Worm (Caenorhabditis elegans) whole organism, late embryonic: Measurements from ENCODE around the gene C05D2.8.

Experiments used
- F13H6.1 ChIP-seq: sonication (generic microtip); optimal IDR thresholded peaks from 2 replicates; lab custom pipeline; 2016; ENCODE audit warnings: missing genetic modification characterization, missing compliant biosample characterization
- K02D7.2 ChIP-seq: sonication (generic microtip); optimal IDR thresholded peaks from 2 replicates; lab custom pipeline; 2017; ENCODE audit warnings: mild to moderate bottlenecking, missing genetic modification characterization, missing compliant biosample characterization
- K09A11.1 ChIP-seq: sonication (generic microtip); optimal IDR thresholded peaks from 2 replicates; lab custom pipeline; 2017; ENCODE audit warnings: antibody characterized with exemption, mild to moderate bottlenecking, missing genetic modification characterization, missing compliant biosample characterization; ENCODE audit not compliant: insufficient read depth
- Y22D7AL.16 ChIP-seq: sonication (generic microtip); optimal IDR thresholded peaks from 2 replicates; lab custom pipeline; 2016; ENCODE audit warnings: missing genetic modification characterization, missing compliant biosample characterization
- ama-1 ChIP-seq: fragments of 150-350 bp; optimal IDR thresholded peaks from 2 replicates; lab custom pipeline; 2014
- ceh-14 ChIP-seq: sonication (generic microtip); optimal IDR thresholded peaks from 2 replicates; lab custom pipeline; 2016; ENCODE audit warnings: missing genotype, missing genetic modification characterization, missing compliant biosample characterization
- ceh-18 ChIP-seq: sonication (generic microtip); optimal IDR thresholded peaks from 2 replicates; lab custom pipeline; 2016; ENCODE audit warnings: missing genetic modification characterization, missing compliant biosample characterization
- ceh-31 ChIP-seq: sonication (generic microtip); optimal IDR thresholded peaks from 2 replicates; lab custom pipeline; 2016; ENCODE audit warnings: missing genetic modification characterization, missing compliant biosample characterization
- ceh-34 ChIP-seq: sonication (generic microtip); optimal IDR thresholded peaks from 2 replicates; lab custom pipeline; 2016; ENCODE audit warnings: mild to moderate bottlenecking, missing genetic modification characterization, missing compliant biosample characterization
- ceh-48 ChIP-seq: sonication (generic microtip); optimal IDR thresholded peaks from 2 replicates; lab custom pipeline; 2016; ENCODE audit warnings: missing genetic modification characterization, inconsistent platforms, missing compliant biosample characterization
- ceh-6 ChIP-seq: fragments of 200-800 bp; sonication (Bioruptor generic); optimal IDR thresholded peaks from 2 replicates; lab custom pipeline; 2018; ENCODE audit warnings: mild to moderate bottlenecking, missing genetic modification characterization, missing compliant biosample characterization
- che-1 ChIP-seq: sonication (generic microtip); optimal IDR thresholded peaks from 2 replicates; lab custom pipeline; 2016; ENCODE audit warnings: mild to moderate bottlenecking, missing genetic modification characterization, missing compliant biosample characterization
- ets-4 ChIP-seq: sonication (generic microtip); optimal IDR thresholded peaks from 2 replicates; lab custom pipeline; 2016; ENCODE audit warnings: missing genetic modification characterization, missing compliant biosample characterization
- eyg-1 ChIP-seq: sonication (generic microtip); optimal IDR thresholded peaks from 2 replicates; lab custom pipeline; 2016; ENCODE audit warnings: missing genotype, missing genetic modification characterization, missing compliant biosample characterization
- fax-1 ChIP-seq: sonication (generic microtip); optimal IDR thresholded peaks from 2 replicates; lab custom pipeline; 2016; ENCODE audit warnings: missing genotype, missing genetic modification characterization, missing compliant biosample characterization
- hlh-15 ChIP-seq: sonication (generic microtip); optimal IDR thresholded peaks from 2 replicates; lab custom pipeline; 2016; ENCODE audit warnings: missing genetic modification characterization, missing compliant biosample characterization
- hlh-30 ChIP-seq: sonication (generic microtip); optimal IDR thresholded peaks from 2 replicates; lab custom pipeline; 2017; ENCODE audit warnings: antibody characterized with exemption, missing genetic modification characterization, missing compliant biosample characterization; ENCODE audit not compliant: insufficient read depth
- hlh-6 ChIP-seq: sonication (generic microtip); optimal IDR thresholded peaks from 2 replicates; lab custom pipeline; 2016; ENCODE audit warnings: missing genotype, missing genetic modification characterization, missing compliant biosample characterization
- hlh-8 ChIP-seq: sonication (generic microtip); optimal IDR thresholded peaks from 2 replicates; lab custom pipeline; 2016; ENCODE audit warnings: missing genotype, missing genetic modification characterization, missing compliant biosample characterization
- lim-6 ChIP-seq: sonication (generic microtip); optimal IDR thresholded peaks from 2 replicates; lab custom pipeline; 2016; ENCODE audit warnings: missing genetic modification characterization, missing compliant biosample characterization
- mec-3 ChIP-seq: sonication (generic microtip); optimal IDR thresholded peaks from 2 replicates; lab custom pipeline; 2016; ENCODE audit warnings: borderline replicate concordance, missing genetic modification characterization, missing compliant biosample characterization
- nfya-1 ChIP-seq: sonication (generic microtip); optimal IDR thresholded peaks from 2 replicates; lab custom pipeline; 2017; ENCODE audit warnings: missing genetic modification characterization, mild to moderate bottlenecking, missing compliant biosample characterization, antibody characterized with exemption, moderate library complexity
- nhr-232 ChIP-seq: sonication (generic microtip); optimal IDR thresholded peaks from 2 replicates; lab custom pipeline; 2016; ENCODE audit warnings: missing genetic modification characterization, missing compliant biosample characterization
- npax-4 ChIP-seq: sonication (generic microtip); optimal IDR thresholded peaks from 2 replicates; lab custom pipeline; 2016; ENCODE audit warnings: missing genetic modification characterization, missing compliant biosample characterization
- odd-2 ChIP-seq: sonication (generic microtip); optimal IDR thresholded peaks from 2 replicates; lab custom pipeline; 2017; ENCODE audit warnings: antibody characterized with exemption, mild to moderate bottlenecking, missing genetic modification characterization, missing compliant biosample characterization
- pat-9 ChIP-seq: fragments of 200-800 bp; sonication (Bioruptor generic); optimal IDR thresholded peaks from 2 replicates; lab custom pipeline; 2018; ENCODE audit warnings: mild to moderate bottlenecking, missing genetic modification characterization, moderate library complexity, missing compliant biosample characterization
- pax-1 ChIP-seq: fragments of 150-350 bp; optimal IDR thresholded peaks from 2 replicates; lab custom pipeline; 2014; ENCODE audit warnings: missing biosample characterization, missing genetic modification characterization
- pqm-1 ChIP-seq: sonication (generic microtip); optimal IDR thresholded peaks from 2 replicates; lab custom pipeline; 2016; ENCODE audit warnings: missing genetic modification characterization, missing compliant biosample characterization
- ref-2 ChIP-seq: sonication (generic microtip); optimal IDR thresholded peaks from 2 replicates; lab custom pipeline; 2016; ENCODE audit warnings: missing genetic modification characterization, missing compliant biosample characterization
- sdc-2 ChIP-seq: sonication (generic microtip); optimal IDR thresholded peaks from 2 replicates; lab custom pipeline; 2016; ENCODE audit warnings: missing genotype, missing genetic modification characterization, missing compliant biosample characterization
- sox-2 ChIP-seq: fragments of 200-800 bp; sonication (Bioruptor generic); IDR thresholded peaks from 2 replicates; pipeline ENCODE4 v1.3.6; 2022; ENCODE audit warnings: missing genetic modification reagents, missing genetic modification characterization, missing compliant biosample characterization
- sox-4 ChIP-seq: sonication (generic microtip); optimal IDR thresholded peaks from 2 replicates; lab custom pipeline; 2017; ENCODE audit warnings: mild to moderate bottlenecking, missing genetic modification characterization, inconsistent platforms, missing compliant biosample characterization
- syd-9 ChIP-seq: sonication (generic microtip); optimal IDR thresholded peaks from 2 replicates; lab custom pipeline; 2016; ENCODE audit warnings: mild to moderate bottlenecking, missing genetic modification characterization, moderate library complexity, missing compliant biosample characterization
- tbx-2 ChIP-seq: sonication (generic microtip); optimal IDR thresholded peaks from 2 replicates; lab custom pipeline; 2016; ENCODE audit warnings: missing genetic modification characterization, missing compliant biosample characterization
- tbx-7 ChIP-seq: sonication (generic microtip); optimal IDR thresholded peaks from 2 replicates; lab custom pipeline; 2016; ENCODE audit warnings: missing genotype, missing genetic modification characterization, missing compliant biosample characterization
- unc-42 ChIP-seq: sonication (generic microtip); optimal IDR thresholded peaks from 2 replicates; lab custom pipeline; 2016; ENCODE audit warnings: missing genotype, missing genetic modification characterization, missing compliant biosample characterization
- unc-55 ChIP-seq: sonication (generic microtip); optimal IDR thresholded peaks from 2 replicates; lab custom pipeline; 2017; ENCODE audit warnings: missing biosample characterization, missing genetic modification reagents, missing genetic modification characterization

The C05D2.8 gene

DNA sequence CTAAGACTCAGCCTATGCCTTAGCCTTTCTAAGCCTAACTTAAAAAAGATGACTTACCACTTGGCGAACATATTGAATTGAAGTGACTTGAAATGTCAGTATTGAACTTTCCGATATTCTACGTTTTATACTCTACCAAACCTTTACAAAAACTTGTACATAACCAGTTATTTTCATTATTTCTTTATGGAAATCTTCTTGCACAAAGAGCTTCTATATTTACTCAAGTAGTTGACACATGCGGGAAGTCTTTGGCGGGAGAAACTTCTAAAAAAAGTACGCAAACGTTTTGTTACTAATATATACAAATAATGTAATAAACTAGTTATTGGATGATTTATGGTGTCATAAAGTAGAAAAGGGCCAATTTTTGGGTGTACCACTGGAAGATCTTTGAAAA, 41.5 kb downstream of the C05D2.8 start, which contains the start of gene nspb-12:
Gene nspb-12 (minus strand): TSS at position 101 of the 400 bp plus-strand sequence.
- TF ChIP-seq hlh-30 (tag; lab: Kevin White, UChicago) (no peak), F13H6.1 (no peak), sox-4 (no peak), sox-2 (GFP tag; lab: Robert Waterston, UW) (no peak), syd-9 (tag; lab: Kevin White, UChicago) (no peak), pax-1 (tag; lab: Kevin White, UChicago) (no peak), fax-1 (tag; lab: Kevin White, UChicago) (no peak), tbx-2 (tag; lab: Kevin White, UChicago) (no peak), npax-4 (no peak), pqm-1 (no peak), hlh-15 (no peak), K02D7.2 (tag; lab: Kevin White, UChicago) (no peak), Y22D7AL.16 (tag; lab: Kevin White, UChicago) (no peak), odd-2 (tag; lab: Kevin White, UChicago) (no peak), tbx-7 (tag; lab: Kevin White, UChicago) (no peak), ama-1 (lab: Kevin White, UChicago) (no peak), lim-6 (tag; lab: Kevin White, UChicago) (no peak), sdc-2 (no peak), hlh-8 (tag; lab: Kevin White, UChicago) (no peak), ceh-34 (no peak)

DNA sequence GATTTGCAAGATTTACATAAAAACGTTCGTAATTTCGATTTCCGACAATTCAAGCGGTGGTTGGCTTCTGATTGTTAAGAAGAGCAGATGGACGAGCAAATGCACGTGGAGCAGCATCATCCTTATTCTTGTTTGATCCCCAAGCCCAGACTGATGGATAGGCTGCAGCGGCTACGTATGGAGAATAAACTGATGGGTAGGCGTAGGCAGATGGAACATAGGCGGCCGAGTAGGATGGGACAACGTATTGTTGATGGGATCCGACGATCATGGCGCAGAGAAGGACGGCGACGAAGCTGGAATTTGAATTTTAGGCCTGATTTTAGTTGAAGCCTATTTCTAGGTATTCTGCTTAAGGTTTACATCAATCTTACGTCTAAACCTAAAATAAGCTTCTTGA, 41.9 kb downstream of the C05D2.8 start:
- no peak for TF ChIP-seq ceh-34
- TF ChIP-seq ceh-6 (GFP tag; lab: Kevin White, UChicago) = no peak
- no peak for TF ChIP-seq sox-4
- no peak for TF ChIP-seq mec-3
- no peak for TF ChIP-seq sdc-2

DNA sequence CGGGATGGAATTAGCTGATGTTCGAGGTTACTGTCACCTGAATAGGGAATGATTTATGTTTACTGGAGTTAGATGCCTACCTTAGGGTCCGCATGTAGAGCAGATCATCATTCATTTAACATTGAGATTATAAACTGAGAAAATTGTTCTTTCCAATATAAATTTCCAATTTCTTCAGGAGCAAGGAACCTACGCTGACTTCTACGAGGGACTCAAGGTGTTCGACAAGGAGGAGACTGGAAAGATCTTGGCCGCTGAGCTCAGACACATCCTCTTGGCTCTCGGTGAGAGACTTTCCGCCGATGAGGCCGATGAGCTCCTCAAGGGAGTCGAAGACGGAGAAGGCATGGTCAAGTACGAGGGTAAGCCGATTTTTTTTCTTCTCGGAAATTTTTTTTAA, 43.6 kb downstream of the C05D2.8 start:
- no peak for TF ChIP-seq che-1
- TF ChIP-seq hlh-8 (tag; lab: Kevin White, UChicago) = no peak
- no peak for TF ChIP-seq K09A11.1 (tag; lab: Kevin White, UChicago)
- no peak for TF ChIP-seq ceh-48 (tag; lab: Kevin White, UChicago)

DNA sequence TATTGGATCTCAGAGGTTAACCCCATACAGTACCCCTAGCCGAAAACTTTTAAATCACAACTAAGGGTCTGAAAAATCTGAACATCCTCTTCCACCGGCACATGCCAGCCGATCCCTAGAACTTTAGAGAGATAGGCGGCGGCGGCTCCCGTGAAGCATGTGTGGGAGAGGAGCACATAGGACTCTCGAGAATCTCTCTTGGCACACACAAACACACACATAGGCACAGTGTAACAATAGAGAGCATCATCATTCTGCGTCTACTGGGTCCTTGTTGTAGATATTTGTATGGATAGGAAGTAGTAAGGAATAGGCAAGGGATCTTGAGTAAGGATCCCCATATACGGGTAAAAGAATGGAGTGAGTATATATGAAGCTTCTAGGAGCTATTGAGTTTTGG, 44.4 kb downstream of the C05D2.8 start:
- TF ChIP-seq unc-42 = no peak
- TF ChIP-seq unc-55 (GFP tag; lab: Kevin White, UChicago) = peak; percentile 8

DNA sequence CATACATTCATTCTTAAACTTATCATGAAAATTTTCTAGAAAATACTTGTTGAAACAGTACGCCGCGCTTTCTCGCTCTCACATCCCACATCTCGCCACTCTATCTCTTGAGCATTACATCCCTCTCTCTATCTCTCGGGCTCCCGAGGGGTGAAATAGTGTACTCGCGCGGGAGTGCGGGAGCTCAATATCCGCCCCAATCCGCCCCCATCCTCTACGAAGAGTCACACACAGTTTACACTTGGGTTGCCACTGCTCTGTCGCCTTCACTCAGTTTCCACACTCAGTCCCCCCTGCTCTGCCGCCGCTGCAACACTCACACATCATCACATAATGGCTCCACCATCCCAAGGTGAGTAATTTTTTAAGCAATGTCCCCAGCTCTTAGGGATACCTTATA, 45.3 kb downstream of the C05D2.8 start, which contains the start of gene mlc-3:
Gene mlc-3 (plus strand): TSS at position 227 of the 400 bp plus-strand sequence.
- peak; percentile 73 for TF ChIP-seq ceh-18 (tag; lab: Kevin White, UChicago)
- peak; percentile 13 for TF ChIP-seq nfya-1
- no peak for TF ChIP-seq hlh-6 (tag; lab: Kevin White, UChicago)
- TF ChIP-seq ceh-14 = peak; percentile 34
- peak; percentile 47 for TF ChIP-seq pat-9 (tag; lab: Kevin White, UChicago)
- peak; percentile 58 for TF ChIP-seq ceh-34
- TF ChIP-seq K02D7.2 (tag; lab: Kevin White, UChicago) = no peak
- no peak for TF ChIP-seq Y22D7AL.16 (tag; lab: Kevin White, UChicago)
- TF ChIP-seq nhr-232 = no peak
- peak; percentile 45 for TF ChIP-seq ceh-31 (tag; lab: Kevin White, UChicago)
- peak; percentile 14 for TF ChIP-seq eyg-1
- peak; percentile 32 for TF ChIP-seq ref-2
- TF ChIP-seq tbx-2 (tag; lab: Kevin White, UChicago) = peak; percentile 32
- TF ChIP-seq ets-4 (tag; lab: Kevin White, UChicago) = peak; percentile 68
